Fruit fly (Drosophila melanogaster) whole organism, embryonic: Measurements from ENCODE around the gene CG10343.

Experiments used
- Abd-B ChIP-seq: fragments of 200-800 bp; sonication (Bioruptor generic); optimal IDR thresholded peaks from 2 replicates; lab custom pipeline; 2018; ENCODE audit warnings: missing biosample characterization, mild to moderate bottlenecking, missing genetic modification characterization, moderate library complexity
- Bteb2 ChIP-seq: fragments of 200-800 bp; sonication (Bioruptor generic); optimal IDR thresholded peaks from 2 replicates; lab custom pipeline; 2016; ENCODE audit warnings: missing biosample characterization, missing genetic modification characterization
- CG10979 ChIP-seq: fragments of 200-800 bp; sonication (Bioruptor generic); optimal IDR thresholded peaks from 2 replicates; lab custom pipeline; 2018; ENCODE audit warnings: missing biosample characterization, mild to moderate bottlenecking, missing genetic modification characterization, moderate library complexity
- CG11247 ChIP-seq: fragments of 200-800 bp; sonication (Bioruptor generic); IDR thresholded peaks from 2 replicates; pipeline ENCODE4 v1.3.6; 2022; ENCODE audit warnings: missing biosample characterization, missing genetic modification characterization
- CG12071 ChIP-seq: fragments of 200-800 bp; sonication (Bioruptor generic); optimal IDR thresholded peaks from 3 replicates; lab custom pipeline; 2018; ENCODE audit warnings: missing biosample characterization, mild to moderate bottlenecking, missing genetic modification characterization
- CG12104 ChIP-seq: fragments of 200-800 bp; sonication (Bioruptor generic); optimal IDR thresholded peaks from 3 replicates; lab custom pipeline; 2016; ENCODE audit warnings: missing biosample characterization, missing genetic modification characterization
- CG14441 ChIP-seq: fragments of 200-800 bp; sonication (Bioruptor generic); IDR thresholded peaks from 2 replicates; pipeline ENCODE4 v1.3.6; 2022; ENCODE audit warnings: missing biosample characterization, missing genetic modification characterization
- CG15479 ChIP-seq: fragments of 200-800 bp; sonication (Bioruptor generic); optimal IDR thresholded peaks from 3 replicates; lab custom pipeline; 2019; ENCODE audit warnings: missing biosample characterization, mild to moderate bottlenecking, missing genetic modification characterization, moderate library complexity
- CG17186 ChIP-seq: fragments of 200-800 bp; sonication (Bioruptor generic); optimal IDR thresholded peaks from 3 replicates; lab custom pipeline; 2017; ENCODE audit warnings: missing biosample characterization, missing genetic modification reagents, missing genetic modification characterization
- CG17359 ChIP-seq: fragments of 200-800 bp; sonication (Bioruptor generic); optimal IDR thresholded peaks from 3 replicates; lab custom pipeline; 2018; ENCODE audit warnings: missing biosample characterization, mild to moderate bottlenecking, missing genetic modification characterization, moderate library complexity
- CG18262 ChIP-seq: fragments of 200-800 bp; optimal IDR thresholded peaks from 3 replicates; lab custom pipeline; 2019; ENCODE audit warnings: missing biosample characterization, mild to moderate bottlenecking, missing genetic modification characterization, moderate library complexity
- CG2120 ChIP-seq: fragments of 200-800 bp; sonication (Bioruptor generic); optimal IDR thresholded peaks from 3 replicates; lab custom pipeline; 2016; ENCODE audit warnings: missing biosample characterization, missing genetic modification characterization
- CG30020 ChIP-seq: fragments of 200-800 bp; optimal IDR thresholded peaks from 2 replicates; lab custom pipeline; 2019; ENCODE audit warnings: missing biosample characterization, mild to moderate bottlenecking, missing genetic modification characterization, moderate library complexity
- CG30403 ChIP-seq: fragments of 200-800 bp; sonication (Bioruptor generic); optimal IDR thresholded peaks from 3 replicates; lab custom pipeline; 2016; ENCODE audit warnings: missing biosample characterization, missing genetic modification characterization
- CG3407 ChIP-seq: fragments of 200-800 bp; sonication (Bioruptor generic); optimal IDR thresholded peaks from 2 replicates; lab custom pipeline; 2018; ENCODE audit warnings: missing biosample characterization, mild to moderate bottlenecking, missing genetic modification characterization
- CG5245 ChIP-seq: fragments of 200-800 bp; sonication (Bioruptor generic); optimal IDR thresholded peaks from 3 replicates; lab custom pipeline; 2016; ENCODE audit warnings: missing biosample characterization, missing genetic modification characterization
- CG6813 ChIP-seq: fragments of 200-800 bp; sonication (Bioruptor generic); optimal IDR thresholded peaks from 2 replicates; lab custom pipeline; 2017; ENCODE audit warnings: missing biosample characterization, missing genetic modification characterization, mild to moderate bottlenecking, moderate library complexity, missing genetic modification reagents
- CG9215 ChIP-seq: fragments of 200-800 bp; sonication (Bioruptor generic); IDR thresholded peaks from 2 replicates; pipeline ENCODE4 v1.3.6; 2022; ENCODE audit warnings: missing biosample characterization, missing genetic modification characterization
- CG9437 ChIP-seq: fragments of 200-800 bp; sonication (Bioruptor generic); optimal IDR thresholded peaks from 2 replicates; lab custom pipeline; 2018; ENCODE audit warnings: missing biosample characterization, mild to moderate bottlenecking, missing genetic modification characterization
- CG9609 ChIP-seq: fragments of 200-800 bp; sonication (Bioruptor generic); optimal IDR thresholded peaks from 3 replicates; lab custom pipeline; 2016; ENCODE audit warnings: missing biosample characterization, missing genetic modification characterization
- CG9876 ChIP-seq: fragments of 200-800 bp; sonication (Bioruptor generic); optimal IDR thresholded peaks from 2 replicates; lab custom pipeline; 2016; ENCODE audit warnings: missing biosample characterization, missing genetic modification characterization
- CkIIα-i1 ChIP-seq: fragments of 200-800 bp; sonication (Bioruptor generic); IDR thresholded peaks from 2 replicates; pipeline ENCODE4 v1.3.6; 2022; ENCODE audit warnings: missing biosample characterization, missing genetic modification characterization
- CrebB ChIP-seq: fragments of 200-800 bp; sonication (Bioruptor generic); optimal IDR thresholded peaks from 3 replicates; lab custom pipeline; 2018; ENCODE audit warnings: missing biosample characterization, mild to moderate bottlenecking, missing genetic modification characterization
- Deaf1 ChIP-seq: fragments of 200-800 bp; optimal IDR thresholded peaks from 3 replicates; lab custom pipeline; 2019; ENCODE audit warnings: missing biosample characterization, mild to moderate bottlenecking, missing genetic modification characterization, moderate library complexity
- Ets97D ChIP-seq: fragments of 200-800 bp; sonication (Bioruptor generic); optimal IDR thresholded peaks from 3 replicates; lab custom pipeline; 2016; ENCODE audit warnings: missing biosample characterization, missing genetic modification characterization
- HHEX ChIP-seq: fragments of 200-800 bp; sonication (Bioruptor generic); optimal IDR thresholded peaks from 3 replicates; lab custom pipeline; 2017; ENCODE audit warnings: missing biosample characterization, mild to moderate bottlenecking, missing genetic modification characterization, missing genetic modification reagents
- Hmx ChIP-seq: fragments of 200-800 bp; sonication (Bioruptor generic); optimal IDR thresholded peaks from 2 replicates; lab custom pipeline; 2016; ENCODE audit warnings: missing biosample characterization, missing genetic modification characterization
- Kr ChIP-seq: fragments of 200-800 bp; sonication (Bioruptor generic); optimal IDR thresholded peaks from 2 replicates; lab custom pipeline; 2017; ENCODE audit warnings: missing biosample characterization, mild to moderate bottlenecking, missing genetic modification characterization
- MESR4 ChIP-seq: fragments of 200-800 bp; sonication (Bioruptor generic); optimal IDR thresholded peaks from 2 replicates; lab custom pipeline; 2018; ENCODE audit warnings: missing biosample characterization, mild to moderate bottlenecking, missing genetic modification characterization, moderate library complexity
- ash1 ChIP-seq: fragments of 200-800 bp; sonication (Bioruptor generic); optimal IDR thresholded peaks from 2 replicates; lab custom pipeline; 2018; ENCODE audit warnings: missing biosample characterization, mild to moderate bottlenecking, missing genetic modification characterization
- bigmax ChIP-seq: fragments of 200-800 bp; sonication (Bioruptor generic); optimal IDR thresholded peaks from 2 replicates; lab custom pipeline; 2018; ENCODE audit warnings: missing biosample characterization, mild to moderate bottlenecking, missing genetic modification characterization
- dan ChIP-seq: fragments of 200-800 bp; sonication (Bioruptor generic); IDR thresholded peaks from 2 replicates; pipeline ENCODE4 v1.3.6; 2022; ENCODE audit warnings: missing biosample characterization, missing genetic modification characterization
- danr ChIP-seq: fragments of 200-800 bp; sonication (Bioruptor generic); IDR thresholded peaks from 2 replicates; pipeline ENCODE4 v1.3.6; 2022; ENCODE audit warnings: missing biosample characterization, missing genetic modification characterization
- dimm ChIP-seq: fragments of 200-800 bp; sonication (Bioruptor generic); IDR thresholded peaks from 2 replicates; pipeline ENCODE4 v1.3.6; 2022; ENCODE audit warnings: missing biosample characterization, missing genetic modification characterization
- dpn ChIP-seq, 2 experiments: fragments of 200-800 bp; sonication (Bioruptor generic); optimal IDR thresholded peaks; 3 replicates each; lab custom pipeline; 2016; ENCODE audit warnings: missing biosample characterization in 2 of 2, missing genetic modification characterization in 2 of 2
- grau ChIP-seq: fragments of 200-800 bp; optimal IDR thresholded peaks from 3 replicates; lab custom pipeline; 2019; ENCODE audit warnings: missing biosample characterization, mild to moderate bottlenecking, missing genetic modification characterization, moderate library complexity
- ham ChIP-seq: fragments of 200-800 bp; sonication (Bioruptor generic); IDR thresholded peaks from 2 replicates; pipeline ENCODE4 v1.3.6; 2022; ENCODE audit warnings: missing biosample characterization, missing genetic modification characterization
- hb ChIP-seq: fragments of 200-800 bp; sonication (Bioruptor generic); IDR thresholded peaks from 3 replicates; pipeline ENCODE4 v1.3.6; 2022; ENCODE audit warnings: missing biosample characterization, missing genetic modification characterization; ENCODE audit not compliant: partially characterized antibody
- hkb ChIP-seq, 2 experiments: fragments of 200-800 bp in 1 of 2; fragments of >200 bp in 1 of 2; sonication (Bioruptor generic) in 1 of 2; IDR thresholded peaks in 1 of 2; optimal IDR thresholded peaks in 1 of 2; 2 replicates each; pipeline versions ENCODE4 v1.3.6 to Lab custom; 2017 to 2022; ENCODE audit warnings: missing biosample characterization in 1 of 2, missing genetic modification characterization in 1 of 2
- kah ChIP-seq: fragments of 200-800 bp; sonication (Bioruptor generic); optimal IDR thresholded peaks from 2 replicates; lab custom pipeline; 2018; ENCODE audit warnings: missing biosample characterization, mild to moderate bottlenecking, missing genetic modification characterization
- mirr ChIP-seq: fragments of 200-800 bp; sonication (Bioruptor generic); optimal IDR thresholded peaks from 3 replicates; lab custom pipeline; 2018; ENCODE audit warnings: missing biosample characterization, mild to moderate bottlenecking, missing genetic modification characterization
- oc ChIP-seq: fragments of 200-800 bp; sonication (Bioruptor generic); optimal IDR thresholded peaks from 2 replicates; lab custom pipeline; 2018; ENCODE audit warnings: missing biosample characterization, mild to moderate bottlenecking, missing genetic modification characterization, moderate library complexity
- pita ChIP-seq: fragments of 200-800 bp; sonication (Bioruptor generic); optimal IDR thresholded peaks from 2 replicates; lab custom pipeline; 2017; ENCODE audit warnings: missing biosample characterization, mild to moderate bottlenecking, missing genetic modification characterization
- ranshi ChIP-seq: fragments of 200-800 bp; sonication (Bioruptor generic); IDR thresholded peaks from 2 replicates; pipeline ENCODE4 v1.3.6; 2022; ENCODE audit warnings: missing biosample characterization, missing genetic modification characterization
- slp2 ChIP-seq: fragments of 200-800 bp; sonication (Bioruptor generic); optimal IDR thresholded peaks from 2 replicates; lab custom pipeline; 2016; ENCODE audit warnings: missing biosample characterization, missing genetic modification characterization
- tna ChIP-seq: fragments of 200-800 bp; sonication (Bioruptor generic); IDR thresholded peaks from 2 replicates; pipeline ENCODE4 v1.3.6; 2022; ENCODE audit warnings: missing biosample characterization, missing genetic modification characterization; ENCODE audit not compliant: partially characterized antibody
- trem ChIP-seq: fragments of 200-800 bp; optimal IDR thresholded peaks from 3 replicates; lab custom pipeline; 2019; ENCODE audit warnings: missing biosample characterization, mild to moderate bottlenecking, missing genetic modification characterization, moderate library complexity
- twi ChIP-seq: fragments of 200-800 bp; optimal IDR thresholded peaks from 2 replicates; lab custom pipeline; 2019; ENCODE audit warnings: missing biosample characterization, mild to moderate bottlenecking, missing genetic modification characterization, moderate library complexity
- tx ChIP-seq: fragments of 200-800 bp; sonication (Bioruptor generic); optimal IDR thresholded peaks from 2 replicates; lab custom pipeline; 2016; ENCODE audit warnings: missing biosample characterization, missing genetic modification characterization
- vvl ChIP-seq: fragments of 200-800 bp; sonication (Bioruptor generic); IDR thresholded peaks from 2 replicates; pipeline ENCODE4 v1.3.6; 2022; ENCODE audit warnings: missing biosample characterization, missing genetic modification characterization
- yki ChIP-seq: fragments of >200 bp; optimal IDR thresholded peaks from 3 replicates; lab custom pipeline; 2018

Gene CG10343

dm6 chr2L:18695404-18695804 lies 7.9 kb upstream of the CG10343 start, which contains the start of the genes CG10383 and CG10338 (continued):
- TF ChIP-seq CG10979 (tag; lab: Kevin White, UChicago) = peak; percentile 64
- TF ChIP-seq MESR4 = peak; percentile 55
- TF ChIP-seq CG9215 (GFP tag; lab: Robert Waterston, UW) = peak; percentile 86
- TF ChIP-seq dpn (GFP tag; optimal IDR thresholded peaks at IDR 0.05; lab: Kevin White, UChicago) = peak; percentile 89 to 93
- TF ChIP-seq CkIIα-i1 = no peak
- peak; percentile 71 for TF ChIP-seq CG5245
- TF ChIP-seq CG6813 (GFP tag; lab: Kevin White, UChicago) = peak; percentile 64
- peak; percentile 86 for TF ChIP-seq tx
- TF ChIP-seq CG18262 (tag; lab: Kevin White, UChicago) = peak; percentile 73
- no peak for TF ChIP-seq bigmax (GFP tag; lab: Kevin White, UChicago)
- peak; percentile 95 for TF ChIP-seq CG14441 (GFP tag; lab: Robert Waterston, UW)
- no peak for TF ChIP-seq pita (GFP tag; lab: Kevin White, UChicago)
- TF ChIP-seq ranshi (GFP tag; lab: Robert Waterston, UW) = peak; percentile 90
- TF ChIP-seq CG30020 (tag; lab: Kevin White, UChicago) = peak; percentile 44
- peak; percentile 88 for TF ChIP-seq Ets97D (GFP tag; lab: Kevin White, UChicago)
- peak; percentile 80 for TF ChIP-seq CG17186 (GFP tag; lab: Kevin White, UChicago)
- TF ChIP-seq ham (GFP tag; lab: Robert Waterston, UW) = peak; percentile 29; the same call in 1 of the 2 replicates
- TF ChIP-seq CG9609 (GFP tag; lab: Kevin White, UChicago) = peak; percentile 95
- peak; percentile 79 for TF ChIP-seq oc (tag; lab: Kevin White, UChicago)
- no peak for TF ChIP-seq Kr (GFP tag; lab: Kevin White, UChicago)
- TF ChIP-seq ash1 (GFP tag; lab: Kevin White, UChicago) = no peak
- peak; percentile 96 for TF ChIP-seq CG2120 (GFP tag; lab: Kevin White, UChicago)
- no peak for TF ChIP-seq CG15479 (GFP tag; lab: Kevin White, UChicago)
- peak; percentile 86 for TF ChIP-seq CG9876 (GFP tag; lab: Kevin White, UChicago)
- peak; percentile 78 for TF ChIP-seq danr (GFP tag; lab: Robert Waterston, UW)
- TF ChIP-seq Hmx = peak; percentile 66
- peak; percentile 87 for TF ChIP-seq CG30403 (GFP tag; lab: Kevin White, UChicago)
- peak; percentile 61 for TF ChIP-seq CrebB
- TF ChIP-seq dan (GFP tag; lab: Robert Waterston, UW) = no peak
- peak; percentile 94 for TF ChIP-seq vvl
- TF ChIP-seq CG3407 (GFP tag; lab: Kevin White, UChicago) = peak; percentile 59
- peak; percentile 85 for TF ChIP-seq slp2 (GFP tag; lab: Kevin White, UChicago)
- no peak for TF ChIP-seq hb (GFP tag; lab: Robert Waterston, UW)
- peak; percentile 80 for TF ChIP-seq Abd-B (GFP tag; lab: Kevin White, UChicago)
- peak; percentile 86 for TF ChIP-seq Bteb2
- peak; percentile 41 for TF ChIP-seq mirr (GFP tag; lab: Kevin White, UChicago)
- TF ChIP-seq twi = peak; percentile 70
- peak; percentile 84 for TF ChIP-seq trem (tag; lab: Kevin White, UChicago)
- peak; percentile 71 for TF ChIP-seq CG12104
- peak; percentile 13 for TF ChIP-seq kah (GFP tag; lab: Kevin White, UChicago)
- peak; percentile 84 for TF ChIP-seq CG17359 (tag; lab: Kevin White, UChicago)
- peak; percentile 65 for TF ChIP-seq HHEX
- peak; percentile 78 for TF ChIP-seq grau (tag; lab: Kevin White, UChicago)
- TF ChIP-seq hkb (optimal IDR thresholded peaks at IDR 0.05; lab: Kevin White, UChicago) = peak; percentile 75
- TF ChIP-seq hkb (GFP tag; IDR thresholded peaks at IDR 0.05; lab: Robert Waterston, UW) = peak; percentile 90
- TF ChIP-seq Deaf1 (tag; lab: Kevin White, UChicago) = peak; percentile 41
- TF ChIP-seq dimm = 0 out of 2 replicates have a peak, but pooled peaks have one; percentile 32
- TF ChIP-seq tna (GFP tag; lab: Robert Waterston, UW) = no peak
- TF ChIP-seq yki (lab: Kevin White, UChicago) = peak; percentile 76
- TF ChIP-seq CG12071 = peak; percentile 58
- peak; percentile 23 for TF ChIP-seq CG9437 (GFP tag; lab: Kevin White, UChicago)
- peak; percentile 90 for TF ChIP-seq CG11247 (GFP tag; lab: Robert Waterston, UW)
